Worm (Caenorhabditis elegans) whole organism, L2 larva: ENCODE results near the gene hlh-19.

Experiments
- R02D3.7 ChIP-seq: fragments of 150-350 bp; optimal IDR thresholded peaks from 2 replicates; lab custom pipeline; 2014; ENCODE audit warnings: missing biosample characterization, missing genetic modification characterization
- ZK546.5 ChIP-seq: sonication (generic microtip); optimal IDR thresholded peaks from 2 replicates; lab custom pipeline; 2017; ENCODE audit warnings: missing biosample characterization, missing genetic modification characterization
- alr-1 ChIP-seq: fragments of 150-350 bp; optimal IDR thresholded peaks from 2 replicates; lab custom pipeline; 2014; ENCODE audit warnings: missing biosample characterization, missing genetic modification characterization
- ama-1 ChIP-seq: fragments of 150-350 bp; optimal IDR thresholded peaks from 2 replicates; lab custom pipeline; 2018; ENCODE audit warnings: inconsistent platforms
- dmd-4 ChIP-seq: sonication (generic microtip); optimal IDR thresholded peaks from 2 replicates; lab custom pipeline; 2017; ENCODE audit warnings: missing biosample characterization, missing genetic modification characterization
- egl-27 ChIP-seq: sonication (generic microtip); optimal IDR thresholded peaks from 3 replicates; lab custom pipeline; 2017; ENCODE audit warnings: missing biosample characterization, missing genetic modification reagents, missing genetic modification characterization
- lin-39 ChIP-seq: fragments of 150-350 bp; optimal IDR thresholded peaks from 2 replicates; lab custom pipeline; 2014; ENCODE audit warnings: missing biosample characterization, missing genetic modification reagents, missing genetic modification characterization
- nhr-11 ChIP-seq: fragments of 150-350 bp; optimal IDR thresholded peaks from 2 replicates; lab custom pipeline; 2014; ENCODE audit warnings: missing biosample characterization, missing genetic modification characterization
- nhr-237 ChIP-seq: fragments of 150-350 bp; optimal IDR thresholded peaks from 2 replicates; lab custom pipeline; 2014; ENCODE audit warnings: missing biosample characterization, missing genetic modification characterization
- skn-1 ChIP-seq: sonication (generic microtip); optimal IDR thresholded peaks from 2 replicates; lab custom pipeline; 2017; ENCODE audit warnings: missing biosample characterization, missing genetic modification characterization
- snpc-4 ChIP-seq: fragments of 150-350 bp; optimal IDR thresholded peaks from 2 replicates; lab custom pipeline; 2014; ENCODE audit warnings: missing biosample characterization, missing genetic modification characterization
- unc-62 ChIP-seq: fragments of 150-350 bp; optimal IDR thresholded peaks from 2 replicates; lab custom pipeline; 2014; ENCODE audit warnings: missing biosample characterization, missing genetic modification reagents, missing genetic modification characterization
- zag-1 ChIP-seq: fragments of 150-350 bp; optimal IDR thresholded peaks from 2 replicates; lab custom pipeline; 2014; ENCODE audit warnings: missing biosample characterization, missing genetic modification characterization
- ztf-11 ChIP-seq: sonication (generic microtip); optimal IDR thresholded peaks from 2 replicates; lab custom pipeline; 2017; ENCODE audit warnings: missing biosample characterization, missing genetic modification characterization

DNA sequence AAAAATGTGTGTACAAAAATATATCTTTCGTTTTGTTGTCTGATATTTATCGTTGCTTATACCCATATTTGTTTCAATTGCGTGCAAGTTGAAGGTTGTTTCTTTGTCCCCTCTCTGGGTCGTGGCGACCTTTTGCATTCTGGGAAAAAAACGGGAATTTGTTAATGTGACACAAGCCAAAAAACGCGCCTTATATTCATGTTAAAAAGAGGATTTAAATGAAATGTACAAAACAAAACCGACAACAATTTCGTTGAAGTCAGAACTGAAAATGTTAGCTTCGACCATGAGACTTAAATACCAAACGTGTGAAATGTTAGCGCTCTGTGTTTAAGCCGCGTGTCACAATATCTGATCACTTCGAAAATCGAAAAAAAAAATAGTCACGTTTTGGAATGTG is 32.6 kb downstream of the hlh-19 start:
- TF ChIP-seq lin-39 (tag; lab: Kevin White, UChicago) (no peak), nhr-237 (tag; lab: Kevin White, UChicago) (no peak), dmd-4 (tag; lab: Kevin White, UChicago) (no peak), ZK546.5 (tag; lab: Kevin White, UChicago) (no peak), ama-1 (lab: Kevin White, UChicago) (no peak), alr-1 (tag; lab: Kevin White, UChicago) (no peak), R02D3.7 (tag; lab: Kevin White, UChicago) (no peak), snpc-4 (no peak), ztf-11 (tag; lab: Kevin White, UChicago) (no peak), skn-1 (tag; lab: Kevin White, UChicago) (no peak), zag-1 (no peak), egl-27 (no peak), nhr-11 (no peak), unc-62 (no peak)
